Worm (Caenorhabditis elegans): Measurements from ENCODE around the gene inos-1.

DNA sequence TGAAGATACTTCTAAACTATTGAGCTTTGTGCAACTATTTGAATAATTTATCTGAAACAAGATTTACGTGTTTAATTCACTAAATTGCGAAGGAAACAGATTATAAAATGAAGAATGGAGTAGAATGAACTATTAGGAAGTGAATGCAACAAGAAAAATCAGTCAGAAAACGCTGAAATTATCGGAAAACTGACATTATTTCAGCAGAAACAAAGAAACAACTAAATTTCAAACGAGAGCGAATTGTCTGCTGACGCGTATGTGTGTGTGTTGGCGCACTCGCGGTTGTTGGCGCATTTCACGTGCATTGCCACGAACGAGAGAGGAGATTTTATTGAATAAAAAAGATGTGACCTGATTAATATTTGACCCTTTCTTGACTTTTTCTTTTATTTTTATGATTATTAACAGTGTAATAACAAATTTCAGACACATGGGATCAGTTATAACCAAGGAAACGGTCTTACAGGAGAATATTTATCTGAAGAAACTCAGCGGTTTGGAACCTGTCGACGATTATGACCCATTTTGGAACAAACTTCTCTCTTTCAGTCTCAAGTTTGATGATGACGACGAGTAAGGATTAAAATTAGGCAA, 24.1 kb downstream of the inos-1 start, which contains the start of the genes trr-1 and C47D12.2:
- no peak for TF ChIP-seq ztf-29 (GFP tag; IDR thresholded peaks at IDR 0.05)
- TF ChIP-seq flt-1 (GFP tag; IDR thresholded peaks at IDR 0.05) = no peak
- TF ChIP-seq cog-1 (tag; optimal IDR thresholded peaks at IDR 0.05) = no peak
- TF ChIP-seq med-1 (GFP tag; optimal IDR thresholded peaks at IDR 0.05; ENCODE audit: insufficient read depth) = peak; percentile 27
- TF ChIP-seq ztf-23 (GFP tag; IDR thresholded peaks at IDR 0.05) = no peak
- no peak for TF ChIP-seq T22C8.4 (GFP tag; IDR thresholded peaks at IDR 0.05)
